Worm (Caenorhabditis elegans): ENCODE measurements around the gene zhit-1.

zhit-1 gene

ce11 chrV:5580517-5580916 lies 15.8 kb downstream of the zhit-1 start:
- TF ChIP-seq lsy-2 (tag; optimal IDR thresholded peaks at IDR 0.05) (peak; percentile 55), mls-2 (tag; optimal IDR thresholded peaks at IDR 0.05) (peak; percentile 69), unc-62 (GFP tag; optimal IDR thresholded peaks at IDR 0.05) (peak; percentile 32), ces-1 (GFP tag; optimal IDR thresholded peaks at IDR 0.05) (peak; percentile 63), unc-120 (tag; optimal IDR thresholded peaks at IDR 0.05; ENCODE audit: poor library complexity, severe bottlenecking) (peak; percentile 56), nhr-12 (tag; optimal IDR thresholded peaks at IDR 0.05) (no peak), sptf-1 (tag; optimal IDR thresholded peaks at IDR 0.05) (no peak), mep-1 (tag; optimal IDR thresholded peaks at IDR 0.05) (peak; percentile 48), elt-3 (tag; optimal IDR thresholded peaks at IDR 0.05) (peak; percentile 54), ham-2 (GFP tag; optimal IDR thresholded peaks at IDR 0.05) (peak; percentile 81), pha-4 (tag; optimal IDR thresholded peaks at IDR 0.05) (peak; percentile 70), nhr-237 (tag; optimal IDR thresholded peaks at IDR 0.05) (peak; percentile 2), hlh-1 (tag; optimal IDR thresholded peaks at IDR 0.05) (no peak)

- TF ChIP-seq bed-3 (GFP tag; optimal IDR thresholded peaks at IDR 0.05) (no peak), ceh-43 (GFP tag; optimal IDR thresholded peaks at IDR 0.05) (no peak), tbx-8 (GFP tag; optimal IDR thresholded peaks at IDR 0.05) (no peak), elt-3 (tag; optimal IDR thresholded peaks at IDR 0.05) (no peak), ceh-39 (tag; optimal IDR thresholded peaks at IDR 0.05) (no peak), ceh-83 (GFP tag; optimal IDR thresholded peaks at IDR 0.05) (no peak), unc-62 (GFP tag; optimal IDR thresholded peaks at IDR 0.05) (no peak), nhr-28 (tag; optimal IDR thresholded peaks at IDR 0.05) (no peak), snpc-4 (tag; optimal IDR thresholded peaks at IDR 0.05) (no peak), unc-39 (tag; optimal IDR thresholded peaks at IDR 0.05) (no peak), hlh-1 (tag; optimal IDR thresholded peaks at IDR 0.05) (no peak), mab-5 (tag; optimal IDR thresholded peaks at IDR 0.05) (no peak), cnd-1 (tag; optimal IDR thresholded peaks at IDR 0.05) (no peak), ham-2 (GFP tag; optimal IDR thresholded peaks at IDR 0.05) (no peak), sptf-1 (tag; optimal IDR thresholded peaks at IDR 0.05) (no peak), unc-120 (tag; optimal IDR thresholded peaks at IDR 0.05; ENCODE audit: poor library complexity, severe bottlenecking) (no peak), nhr-2 (tag; optimal IDR thresholded peaks at IDR 0.05) (no peak), nhr-12 (tag; optimal IDR thresholded peaks at IDR 0.05) (no peak)
These were observed 16.7 kb downstream of the zhit-1 start for ce11 chrV:5579666-5580065.

- TF ChIP-seq ceh-83 (GFP tag; optimal IDR thresholded peaks at IDR 0.05) (no peak), ztf-11 (tag; optimal IDR thresholded peaks at IDR 0.05) (no peak), pha-4 (tag; optimal IDR thresholded peaks at IDR 0.05) (no peak), unc-120 (tag; optimal IDR thresholded peaks at IDR 0.05; ENCODE audit: poor library complexity, severe bottlenecking) (no peak), mab-5 (tag; optimal IDR thresholded peaks at IDR 0.05) (no peak)
These were observed 20.3 kb downstream of the zhit-1 start for ce11 chrV:5576008-5576407.

- peak; percentile 32 for TF ChIP-seq ces-1 (GFP tag; optimal IDR thresholded peaks at IDR 0.05)
- TF ChIP-seq lin-13 (tag; optimal IDR thresholded peaks at IDR 0.05), result no peak
These were observed 24.7 kb downstream of the zhit-1 start for ce11 chrV:5571691-5572090.

- TF ChIP-seq nhr-237 (tag; optimal IDR thresholded peaks at IDR 0.05), result no peak
- peak; percentile 21 for TF ChIP-seq ces-1 (GFP tag; optimal IDR thresholded peaks at IDR 0.05)
These were observed 25.9 kb downstream of the zhit-1 start, which contains the start of gene glb-6 for ce11 chrV:5570433-5570832. glb-6 (minus strand) TSS chrV:5570533.

ce11 chrV:5567119-5567518 lies 29.2 kb downstream of the zhit-1 start, which contains the start of gene C18C4.7:
C18C4.7 (minus strand) TSS chrV:5567219.
- TF ChIP-seq lin-32 (GFP tag; optimal IDR thresholded peaks at IDR 0.05), result no peak
- no peak for TF ChIP-seq nhr-28 (tag; optimal IDR thresholded peaks at IDR 0.05)
- TF ChIP-seq ces-1 (GFP tag; optimal IDR thresholded peaks at IDR 0.05), result no peak
- no peak for TF ChIP-seq unc-120 (tag; optimal IDR thresholded peaks at IDR 0.05; ENCODE audit: poor library complexity, severe bottlenecking)
- no peak for TF ChIP-seq elt-1 (tag; optimal IDR thresholded peaks at IDR 0.05; ENCODE audit: borderline replicate concordance, insufficient read depth)
- no peak for TF ChIP-seq blmp-1 (tag; optimal IDR thresholded peaks at IDR 0.05)
- no peak for TF ChIP-seq mep-1 (tag; optimal IDR thresholded peaks at IDR 0.05)
- no peak for TF ChIP-seq lin-13 (tag; optimal IDR thresholded peaks at IDR 0.05)
- TF ChIP-seq lsy-2 (tag; optimal IDR thresholded peaks at IDR 0.05), result no peak
- TF ChIP-seq flh-1 (GFP tag; optimal IDR thresholded peaks at IDR 0.05), result no peak
- TF ChIP-seq pha-4 (tag; optimal IDR thresholded peaks at IDR 0.05), result no peak
- no peak for TF ChIP-seq ham-2 (GFP tag; optimal IDR thresholded peaks at IDR 0.05)

Measured in whole organism, mixed stage, embryonic.